Worm (Caenorhabditis elegans): ENCODE measurements around the gene srbc-33.

ce11 chrV:3475021-3475420, 9.6 kb downstream of the srbc-33 start, which contains the start of gene oac-2:
- TF ChIP-seq nhr-12 (tag; optimal IDR thresholded peaks at IDR 0.05) (no peak), elt-1 (tag; optimal IDR thresholded peaks at IDR 0.05) (no peak), nhr-25 (tag; optimal IDR thresholded peaks at IDR 0.05) (no peak), nhr-10 (tag; optimal IDR thresholded peaks at IDR 0.05) (no peak), unc-62 (GFP tag; optimal IDR thresholded peaks at IDR 0.05) (no peak), nhr-23 (tag; optimal IDR thresholded peaks at IDR 0.05) (no peak), ztf-11 (tag; optimal IDR thresholded peaks at IDR 0.05) (no peak), unc-55 (GFP tag; optimal IDR thresholded peaks at IDR 0.05) (no peak), skn-1 (tag; optimal IDR thresholded peaks at IDR 0.05) (no peak), mdl-1 (tag; optimal IDR thresholded peaks at IDR 0.05) (no peak)

Measured in whole organism, L2 larva.